Fruit fly (Drosophila melanogaster) whole organism, embryonic: ENCODE results near the gene CHOp24.

Experiments used
- Atf-2 ChIP-seq: fragments of 200-800 bp; sonication (Bioruptor generic); optimal IDR thresholded peaks from 2 replicates; lab custom pipeline; 2016; ENCODE audit warnings: missing biosample characterization, missing genetic modification characterization
- Atf3 ChIP-seq: fragments of 200-800 bp; sonication (Bioruptor generic); optimal IDR thresholded peaks from 3 replicates; lab custom pipeline; 2016; ENCODE audit warnings: missing biosample characterization, missing genetic modification characterization
- CG10321 ChIP-seq: fragments of 200-800 bp; sonication (Bioruptor generic); IDR thresholded peaks from 2 replicates; pipeline ENCODE4 v1.3.6; 2022; ENCODE audit warnings: missing biosample characterization, missing genetic modification characterization
- CG11085 ChIP-seq: fragments of 200-800 bp; sonication (Bioruptor generic); IDR thresholded peaks from 2 replicates; pipeline ENCODE4 v1.3.6; 2022; ENCODE audit warnings: missing biosample characterization, missing genetic modification characterization
- CG12071 ChIP-seq: fragments of 200-800 bp; sonication (Bioruptor generic); optimal IDR thresholded peaks from 3 replicates; lab custom pipeline; 2018; ENCODE audit warnings: missing biosample characterization, mild to moderate bottlenecking, missing genetic modification characterization
- CG12744 ChIP-seq: fragments of 200-800 bp; sonication (Bioruptor generic); optimal IDR thresholded peaks from 2 replicates; lab custom pipeline; 2016; ENCODE audit warnings: missing biosample characterization, missing genetic modification characterization
- CG13287 ChIP-seq: fragments of 200-800 bp; sonication (Bioruptor generic); IDR thresholded peaks from 2 replicates; pipeline ENCODE4 v1.3.6; 2022; ENCODE audit warnings: missing biosample characterization, missing genetic modification characterization; ENCODE audit not compliant: partially characterized antibody
- CG15269 ChIP-seq: fragments of 200-800 bp; sonication (Bioruptor generic); optimal IDR thresholded peaks from 2 replicates; lab custom pipeline; 2018; ENCODE audit warnings: missing biosample characterization, mild to moderate bottlenecking, missing genetic modification characterization, moderate library complexity
- CG15479 ChIP-seq: fragments of 200-800 bp; sonication (Bioruptor generic); optimal IDR thresholded peaks from 3 replicates; lab custom pipeline; 2019; ENCODE audit warnings: missing biosample characterization, mild to moderate bottlenecking, missing genetic modification characterization, moderate library complexity
- CG15601 ChIP-seq: fragments of 200-800 bp; sonication (Bioruptor generic); optimal IDR thresholded peaks from 3 replicates; lab custom pipeline; 2019; ENCODE audit warnings: missing biosample characterization, mild to moderate bottlenecking, missing genetic modification characterization, moderate library complexity
- CG1647 ChIP-seq: fragments of 200-800 bp; sonication (Bioruptor generic); optimal IDR thresholded peaks from 3 replicates; lab custom pipeline; 2016; ENCODE audit warnings: missing biosample characterization, missing genetic modification characterization
- CG17829 ChIP-seq: fragments of 200-800 bp; optimal IDR thresholded peaks from 2 replicates; lab custom pipeline; 2019; ENCODE audit warnings: missing biosample characterization, mild to moderate bottlenecking, missing genetic modification characterization, moderate library complexity
- CG17912 ChIP-seq: fragments of 200-800 bp; sonication (Bioruptor generic); optimal IDR thresholded peaks from 2 replicates; lab custom pipeline; 2018; ENCODE audit warnings: missing biosample characterization, mild to moderate bottlenecking, missing genetic modification characterization
- CG32767 ChIP-seq: fragments of 200-800 bp; sonication (Bioruptor generic); IDR thresholded peaks from 2 replicates; pipeline ENCODE4 v1.3.6; 2022; ENCODE audit warnings: missing biosample characterization, missing genetic modification characterization
- CG32772 ChIP-seq: fragments of 200-800 bp; sonication (Bioruptor generic); IDR thresholded peaks from 2 replicates; pipeline ENCODE4 v1.3.6; 2022; ENCODE audit warnings: missing biosample characterization, missing genetic modification characterization
- CG33213 ChIP-seq: fragments of 200-800 bp; sonication (Bioruptor generic); optimal IDR thresholded peaks from 3 replicates; lab custom pipeline; 2016; ENCODE audit warnings: missing biosample characterization, missing genetic modification characterization
- CG33557 ChIP-seq: fragments of 200-800 bp; sonication (Bioruptor generic); optimal IDR thresholded peaks from 2 replicates; lab custom pipeline; 2019; ENCODE audit warnings: missing biosample characterization, mild to moderate bottlenecking, missing genetic modification characterization, moderate library complexity
- CG3847 ChIP-seq: fragments of 200-800 bp; sonication (Bioruptor generic); IDR thresholded peaks from 2 replicates; pipeline ENCODE4 v1.3.6; 2022; ENCODE audit warnings: missing biosample characterization, missing genetic modification characterization
- CG5180 ChIP-seq: fragments of 200-800 bp; sonication (Bioruptor generic); optimal IDR thresholded peaks from 3 replicates; lab custom pipeline; 2017; ENCODE audit warnings: missing biosample characterization, missing genetic modification characterization, mild to moderate bottlenecking, moderate library complexity, missing genetic modification reagents
- CG6654 ChIP-seq: fragments of 200-800 bp; sonication (Bioruptor generic); optimal IDR thresholded peaks from 2 replicates; lab custom pipeline; 2017; ENCODE audit warnings: missing biosample characterization, mild to moderate bottlenecking, missing genetic modification characterization
- CG7987 ChIP-seq: fragments of 200-800 bp; sonication (Bioruptor generic); optimal IDR thresholded peaks from 2 replicates; lab custom pipeline; 2018; ENCODE audit warnings: missing biosample characterization, mild to moderate bottlenecking, missing genetic modification characterization, moderate library complexity
- CG9727 ChIP-seq: fragments of 200-800 bp; sonication (Bioruptor generic); optimal IDR thresholded peaks from 3 replicates; lab custom pipeline; 2017; ENCODE audit warnings: missing biosample characterization, mild to moderate bottlenecking, missing genetic modification characterization
- CTCF ChIP-seq: fragments of 200-800 bp; sonication (Bioruptor generic); optimal IDR thresholded peaks from 2 replicates; lab custom pipeline; 2017; ENCODE audit warnings: missing biosample characterization, mild to moderate bottlenecking, missing genetic modification characterization, moderate library complexity
- Dbx ChIP-seq: fragments of 200-800 bp; sonication (Bioruptor generic); IDR thresholded peaks from 3 replicates; pipeline ENCODE4 v1.3.6; 2022; ENCODE audit warnings: missing biosample characterization, missing genetic modification characterization
- Dref ChIP-seq: fragments of 200-800 bp; sonication (Bioruptor generic); IDR thresholded peaks from 2 replicates; pipeline ENCODE4 v1.3.6; 2022; ENCODE audit warnings: missing biosample characterization, missing genetic modification characterization
- Fer2 ChIP-seq: fragments of 200-800 bp; sonication (Bioruptor generic); optimal IDR thresholded peaks from 2 replicates; lab custom pipeline; 2018; ENCODE audit warnings: missing biosample characterization, mild to moderate bottlenecking, missing genetic modification characterization, moderate library complexity
- H15 ChIP-seq: fragments of 200-800 bp; sonication (Bioruptor generic); IDR thresholded peaks from 3 replicates; pipeline ENCODE4 v1.3.6; 2022; ENCODE audit warnings: missing biosample characterization, missing genetic modification characterization
- Jarid2 ChIP-seq: fragments of 200-800 bp; sonication (Bioruptor generic); optimal IDR thresholded peaks from 3 replicates; lab custom pipeline; 2017; ENCODE audit warnings: mild to moderate bottlenecking, missing biosample characterization, missing genetic modification reagents, missing genetic modification characterization
- Mrtf ChIP-seq: fragments of 200-800 bp; sonication (Bioruptor generic); IDR thresholded peaks from 3 replicates; pipeline ENCODE4 v1.3.6; 2022; ENCODE audit warnings: missing biosample characterization, missing genetic modification characterization
- Poxn ChIP-seq: fragments of 200-800 bp; sonication (Bioruptor generic); IDR thresholded peaks from 2 replicates; pipeline ENCODE4 v1.3.6; 2022; ENCODE audit warnings: missing biosample characterization, missing genetic modification characterization
- Ravus ChIP-seq: fragments of 200-800 bp; sonication (Bioruptor generic); IDR thresholded peaks from 2 replicates; pipeline ENCODE4 v1.3.6; 2022; ENCODE audit warnings: missing biosample characterization, missing genetic modification characterization
- bbx ChIP-seq: fragments of 200-800 bp; sonication (Bioruptor generic); IDR thresholded peaks from 2 replicates; pipeline ENCODE4 v1.3.6; 2022; ENCODE audit warnings: missing biosample characterization, missing genetic modification characterization; ENCODE audit not compliant: partially characterized antibody
- cad ChIP-seq: fragments of >200 bp; optimal IDR thresholded peaks from 2 replicates; lab custom pipeline; 2017; ENCODE audit warnings: missing biosample characterization, missing genetic modification characterization
- cato ChIP-seq: fragments of 200-800 bp; sonication (Bioruptor generic); optimal IDR thresholded peaks from 2 replicates; lab custom pipeline; 2016; ENCODE audit warnings: missing biosample characterization, missing genetic modification characterization, borderline replicate concordance
- dati ChIP-seq: fragments of 200-800 bp; sonication (Bioruptor generic); IDR thresholded peaks from 2 replicates; pipeline ENCODE4 v1.3.6; 2022; ENCODE audit warnings: missing biosample characterization, missing genetic modification characterization
- dimm ChIP-seq: fragments of 200-800 bp; sonication (Bioruptor generic); IDR thresholded peaks from 2 replicates; pipeline ENCODE4 v1.3.6; 2022; ENCODE audit warnings: missing biosample characterization, missing genetic modification characterization
- dmrt99B ChIP-seq: fragments of 200-800 bp; sonication (Bioruptor generic); optimal IDR thresholded peaks from 2 replicates; lab custom pipeline; 2018; ENCODE audit warnings: missing biosample characterization, mild to moderate bottlenecking, missing genetic modification characterization, moderate library complexity
- ems ChIP-seq: fragments of 200-800 bp; sonication (Bioruptor generic); optimal IDR thresholded peaks from 3 replicates; lab custom pipeline; 2016; ENCODE audit warnings: missing biosample characterization, missing genetic modification characterization
- eyg ChIP-seq: fragments of 200-800 bp; sonication (Bioruptor generic); optimal IDR thresholded peaks from 3 replicates; lab custom pipeline; 2016; ENCODE audit warnings: missing biosample characterization, missing genetic modification characterization
- klu ChIP-seq: fragments of 200-800 bp; sonication (Bioruptor generic); IDR thresholded peaks from 2 replicates; pipeline ENCODE4 v1.3.6; 2022; ENCODE audit warnings: missing biosample characterization, missing genetic modification characterization
- oc ChIP-seq: fragments of 200-800 bp; sonication (Bioruptor generic); optimal IDR thresholded peaks from 2 replicates; lab custom pipeline; 2018; ENCODE audit warnings: missing biosample characterization, mild to moderate bottlenecking, missing genetic modification characterization, moderate library complexity
- pum ChIP-seq: fragments of 200-800 bp; sonication (Bioruptor generic); optimal IDR thresholded peaks from 2 replicates; lab custom pipeline; 2016; ENCODE audit warnings: missing biosample characterization, missing genetic modification characterization
- repo ChIP-seq: fragments of 200-800 bp; sonication (Bioruptor generic); optimal IDR thresholded peaks from 2 replicates; lab custom pipeline; 2016; ENCODE audit warnings: missing biosample characterization, missing genetic modification characterization
- sc ChIP-seq, 3 experiments: fragments of >200 bp in 2 of 3; fragments of 200-800 bp in 1 of 3; sonication (Bioruptor generic) in 1 of 3; optimal IDR thresholded peaks; 2 replicates in 2 of 3; 3 replicates in 1 of 3; lab custom pipeline; 2017; ENCODE audit warnings: mild to moderate bottlenecking in 1 of 3, missing biosample characterization in 1 of 3, missing genetic modification characterization in 1 of 3, missing genetic modification reagents in 1 of 3
- seq ChIP-seq: fragments of 200-800 bp; sonication (Bioruptor generic); IDR thresholded peaks from 2 replicates; pipeline ENCODE4 v1.3.6; 2022; ENCODE audit warnings: missing biosample characterization, missing genetic modification characterization
- tin ChIP-seq: fragments of 200-800 bp; sonication (Bioruptor generic); optimal IDR thresholded peaks from 3 replicates; lab custom pipeline; 2016; ENCODE audit warnings: missing biosample characterization, missing genetic modification characterization
- toy ChIP-seq: fragments of 200-800 bp; sonication (Bioruptor generic); IDR thresholded peaks from 2 replicates; pipeline ENCODE4 v1.3.6; 2022; ENCODE audit warnings: missing biosample characterization, missing genetic modification characterization
- trh ChIP-seq: fragments of 200-800 bp; sonication (Bioruptor generic); optimal IDR thresholded peaks from 2 replicates; lab custom pipeline; 2016; ENCODE audit warnings: missing biosample characterization, missing genetic modification characterization
- zen ChIP-seq: fragments of 200-800 bp; sonication (Bioruptor generic); optimal IDR thresholded peaks from 3 replicates; lab custom pipeline; 2018; ENCODE audit warnings: missing biosample characterization, mild to moderate bottlenecking, missing genetic modification characterization, moderate library complexity

CHOp24 gene

DNA sequence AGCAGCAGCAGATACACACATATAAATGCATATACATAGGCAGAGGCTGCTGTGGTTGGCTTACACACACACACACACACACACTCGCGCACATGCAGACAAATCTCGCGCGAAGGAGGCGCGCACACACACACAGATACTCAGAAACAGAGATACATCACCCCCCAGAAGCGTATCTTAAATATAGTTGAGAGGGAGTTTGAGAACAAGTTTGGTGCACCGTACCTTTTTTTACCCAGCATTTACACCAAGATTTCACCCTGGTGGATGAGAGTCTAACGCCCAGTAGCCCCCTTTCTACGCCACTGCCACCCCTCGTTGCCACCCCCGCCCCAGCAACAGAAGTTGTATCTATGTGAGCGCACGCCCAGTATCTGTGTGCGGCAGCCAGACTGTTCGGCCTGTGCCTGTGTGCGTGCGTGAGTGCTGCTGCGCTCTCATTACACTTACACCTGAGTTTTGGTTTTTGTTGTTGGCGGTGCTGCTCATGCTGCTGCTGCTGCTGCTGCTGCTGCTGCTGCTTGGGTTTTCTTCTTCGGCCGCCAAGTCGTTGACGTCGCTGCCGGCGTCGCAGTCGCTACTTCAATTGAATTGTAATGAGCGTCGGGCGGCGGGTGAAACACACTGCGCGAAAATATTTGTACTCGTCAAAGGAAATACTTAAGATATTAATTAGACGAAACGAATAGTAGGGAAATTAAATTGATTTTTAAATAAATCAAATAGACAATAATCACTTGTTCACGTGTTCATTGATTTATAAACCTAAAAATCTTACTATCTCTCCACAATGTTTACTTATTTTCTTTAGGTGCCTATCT lies 49.5 kb downstream of the CHOp24 start (continued):
- peak; percentile 83 for TF ChIP-seq CG3847 (GFP tag; lab: Robert Waterston, UW)
- no peak for TF ChIP-seq CTCF
- peak; percentile 92 for TF ChIP-seq CG32767 (GFP tag; lab: Robert Waterston, UW)
- TF ChIP-seq CG17829 (tag; lab: Kevin White, UChicago), result peak; percentile 76
- no peak for TF ChIP-seq CG17912 (GFP tag; lab: Kevin White, UChicago)
- peak; percentile 81 for TF ChIP-seq oc (tag; lab: Kevin White, UChicago)
- TF ChIP-seq CG15479 (GFP tag; lab: Kevin White, UChicago), result no peak
- no peak for TF ChIP-seq cad (GFP tag; lab: Kevin White, UChicago)
- peak; percentile 30 for TF ChIP-seq pum (GFP tag; lab: Kevin White, UChicago)
- no peak for TF ChIP-seq bbx (GFP tag; lab: Robert Waterston, UW)
- TF ChIP-seq tin, result peak; percentile 79
- peak; percentile 25 for TF ChIP-seq Atf3 (GFP tag; lab: Kevin White, UChicago)
- TF ChIP-seq dmrt99B, result peak; percentile 68
- TF ChIP-seq ems (GFP tag; lab: Kevin White, UChicago), result peak; percentile 8
- TF ChIP-seq Jarid2 (GFP tag; lab: Kevin White, UChicago), result peak; percentile 72
- peak; percentile 55 for TF ChIP-seq CG5180 (GFP tag; lab: Kevin White, UChicago)
- peak; percentile 78 for TF ChIP-seq CG11085 (GFP tag; lab: Robert Waterston, UW)
- TF ChIP-seq seq (GFP tag; lab: Robert Waterston, UW), result peak; percentile 94
- TF ChIP-seq CG7987, result no peak
- TF ChIP-seq CG33213 (GFP tag; lab: Kevin White, UChicago), result no peak
- peak; percentile 39 for TF ChIP-seq trh (GFP tag; lab: Kevin White, UChicago)
- TF ChIP-seq zen, result peak; percentile 50
- TF ChIP-seq dati (GFP tag; lab: Robert Waterston, UW), result peak; percentile 82
- TF ChIP-seq CG9727 (GFP tag; lab: Kevin White, UChicago), result peak; percentile 84
- peak; percentile 70 for TF ChIP-seq cato
- no peak for TF ChIP-seq eyg
- TF ChIP-seq CG12071 (GFP tag; lab: Kevin White, UChicago), result peak; percentile 69
- TF ChIP-seq H15 (GFP tag; lab: Robert Waterston, UW), result peak; percentile 89
- TF ChIP-seq Poxn (GFP tag; lab: Robert Waterston, UW), result no peak
- TF ChIP-seq Atf-2 (GFP tag; lab: Kevin White, UChicago), result no peak
- TF ChIP-seq dimm (GFP tag; lab: Robert Waterston, UW), result peak; percentile 66; the same call in 1 of the 2 replicates
- peak; percentile 46; the same call in 1 of the 2 replicates for TF ChIP-seq CG10321 (GFP tag; lab: Robert Waterston, UW)
- TF ChIP-seq CG32772 (GFP tag; lab: Robert Waterston, UW), result peak; percentile 93
- no peak for TF ChIP-seq CG1647 (GFP tag; lab: Kevin White, UChicago)
- peak; percentile 56; the same call in 1 of the 2 replicates for TF ChIP-seq toy
- peak; percentile 72 for TF ChIP-seq Ravus (GFP tag; lab: Robert Waterston, UW)
- peak; percentile 68 for TF ChIP-seq CG6654 (GFP tag; lab: Kevin White, UChicago)
- TF ChIP-seq Dref (GFP tag; lab: Robert Waterston, UW), result no peak
- TF ChIP-seq CG13287 (GFP tag; lab: Robert Waterston, UW), result peak; percentile 14; the same call in 1 of the 2 replicates
- TF ChIP-seq Fer2 (tag; lab: Kevin White, UChicago), result peak; percentile 10
- TF ChIP-seq CG15269, result peak; percentile 75
- peak; percentile 60 for TF ChIP-seq CG33557
- peak; percentile 82 for TF ChIP-seq Dbx (GFP tag; lab: Robert Waterston, UW)
- no peak for TF ChIP-seq sc (optimal IDR thresholded peaks at IDR 0.05; lab: Kevin White, UChicago)
- TF ChIP-seq sc (GFP tag; optimal IDR thresholded peaks at IDR 0.05; lab: Kevin White, UChicago), result peak; percentile 76
- peak; percentile 78 for TF ChIP-seq klu (GFP tag; lab: Robert Waterston, UW)
- peak; percentile 62 for TF ChIP-seq CG15601
- no peak for TF ChIP-seq repo (GFP tag; lab: Kevin White, UChicago)
- peak; percentile 87 for TF ChIP-seq Mrtf
- TF ChIP-seq CG12744 (GFP tag; lab: Kevin White, UChicago), result no peak
